Worm (Caenorhabditis elegans) whole organism, L4 larva: ENCODE measurements around the gene W09G12.10.

ENCODE experiments used
- D1046.2 ChIP-seq: fragments of 200-800 bp; sonication (Bioruptor generic); IDR thresholded peaks from 2 replicates; pipeline ENCODE4 v1.3.6; 2022; ENCODE audit warnings: missing genetic modification characterization, missing compliant biosample characterization
- aha-1 ChIP-seq: fragments of 150-350 bp; peaks from one replicate; lab custom pipeline; 2014; ENCODE audit warnings: missing biosample characterization, missing genetic modification characterization
- ama-1 ChIP-seq: fragments of 150-350 bp; optimal IDR thresholded peaks from 2 replicates; lab custom pipeline; 2014; ENCODE audit warnings: inconsistent platforms, mixed read lengths
- arid-1 ChIP-seq: fragments of 200-800 bp; sonication (Bioruptor generic); conservative IDR thresholded peaks from 2 replicates; pipeline ENCODE4 v1.3.6; 2022; ENCODE audit warnings: missing genetic modification reagents, missing genetic modification characterization, missing compliant biosample characterization
- ceh-28 ChIP-seq: fragments of 150-350 bp; optimal IDR thresholded peaks from 2 replicates; lab custom pipeline; 2014; ENCODE audit warnings: missing biosample characterization, missing genetic modification reagents, missing genetic modification characterization
- ceh-62 ChIP-seq: sonication (generic microtip); optimal IDR thresholded peaks from 2 replicates; lab custom pipeline; 2017; ENCODE audit warnings: missing biosample characterization, missing genetic modification characterization
- ces-1 ChIP-seq: fragments of 150-350 bp; sonication (generic microtip); optimal IDR thresholded peaks from 4 replicates; lab custom pipeline; 2014; ENCODE audit warnings: missing biosample characterization, missing genetic modification reagents, missing genetic modification characterization
- cey-2 ChIP-seq: sonication (generic microtip); optimal IDR thresholded peaks from 3 replicates; lab custom pipeline; 2017; ENCODE audit warnings: missing genetic modification characterization, mild to moderate bottlenecking, missing compliant biosample characterization, antibody characterized with exemption, borderline replicate concordance; ENCODE audit not compliant: insufficient read depth
- ctbp-1 ChIP-seq: fragments of 200-800 bp; sonication (Bioruptor generic); IDR thresholded peaks from 2 replicates; pipeline ENCODE4 v1.3.6; 2022; ENCODE audit warnings: missing genetic modification reagents, missing genetic modification characterization, missing compliant biosample characterization
- daf-16 ChIP-seq, 3 experiments: sonication (generic microtip); optimal IDR thresholded peaks; 2 replicates each; lab custom pipeline; 2016 to 2017; ENCODE audit warnings: missing genetic modification characterization in 3 of 3, missing genetic modification reagents in 3 of 3, mild to moderate bottlenecking in 2 of 3, missing compliant biosample characterization in 2 of 3, missing biosample characterization in 1 of 3, moderate library complexity in 1 of 3
- daf-19 ChIP-seq: fragments of 200-800 bp; sonication (Bioruptor generic); conservative IDR thresholded peaks from 2 replicates; pipeline ENCODE4 v1.3.6; 2022; ENCODE audit warnings: missing genetic modification characterization, missing compliant biosample characterization
- daf-8 ChIP-seq: fragments of 200-800 bp; sonication (Bioruptor generic); IDR thresholded peaks from 2 replicates; pipeline ENCODE4 v1.3.6; 2022; ENCODE audit warnings: missing genetic modification characterization, missing compliant biosample characterization
- dmd-6 ChIP-seq: fragments of 200-800 bp; sonication (Bioruptor generic); IDR thresholded peaks from 2 replicates; pipeline ENCODE4 v1.3.6; 2022; ENCODE audit warnings: missing genetic modification reagents, missing genetic modification characterization, missing compliant biosample characterization
- dpl-1 ChIP-seq: fragments of 150-350 bp; optimal IDR thresholded peaks from 2 replicates; lab custom pipeline; 2014; ENCODE audit warnings: missing biosample characterization, missing genetic modification reagents, missing genetic modification characterization
- dve-1 ChIP-seq: sonication (generic microtip); optimal IDR thresholded peaks from 2 replicates; lab custom pipeline; 2017; ENCODE audit warnings: antibody characterized with exemption, mild to moderate bottlenecking, missing genetic modification characterization, missing compliant biosample characterization; ENCODE audit not compliant: insufficient read depth
- fkh-10 ChIP-seq: fragments of 150-350 bp; optimal IDR thresholded peaks from 2 replicates; lab custom pipeline; 2014; ENCODE audit warnings: missing biosample characterization, missing genetic modification reagents, missing genetic modification characterization
- gei-8 ChIP-seq: fragments of 200-800 bp; sonication (Bioruptor generic); optimal IDR thresholded peaks from 2 replicates; lab custom pipeline; 2018; ENCODE audit warnings: mild to moderate bottlenecking, missing genetic modification characterization, missing compliant biosample characterization
- hif-1 ChIP-seq, 2 experiments: sonication (generic microtip); optimal IDR thresholded peaks; 2 replicates each; lab custom pipeline; 2016 to 2017; ENCODE audit warnings: missing compliant biosample characterization in 2 of 2, missing genetic modification characterization in 2 of 2, missing genetic modification reagents in 2 of 2, missing genotype in 2 of 2, mild to moderate bottlenecking in 1 of 2
- hlh-11 ChIP-seq: fragments of 200-800 bp; sonication (Bioruptor generic); optimal IDR thresholded peaks from 2 replicates; lab custom pipeline; 2018; ENCODE audit warnings: mild to moderate bottlenecking, missing genetic modification characterization, missing compliant biosample characterization
- hlh-30 ChIP-seq: sonication (generic microtip); optimal IDR thresholded peaks from 2 replicates; lab custom pipeline; 2017; ENCODE audit warnings: antibody characterized with exemption, mild to moderate bottlenecking, missing genetic modification characterization, missing compliant biosample characterization; ENCODE audit not compliant: insufficient read depth
- hmg-1.1 ChIP-seq: fragments of 200-800 bp; sonication (Bioruptor generic); IDR thresholded peaks from 2 replicates; pipeline ENCODE4 v1.3.6; 2022; ENCODE audit warnings: missing genetic modification reagents, missing genetic modification characterization, missing compliant biosample characterization
- lin-1 ChIP-seq: fragments of 200-800 bp; sonication (Bioruptor generic); IDR thresholded peaks from 2 replicates; pipeline ENCODE4 v1.3.6; 2022; ENCODE audit warnings: missing genetic modification reagents, missing genetic modification characterization, missing compliant biosample characterization
- madf-9 ChIP-seq: fragments of 200-800 bp; sonication (Bioruptor generic); conservative IDR thresholded peaks from 2 replicates; pipeline ENCODE4 v1.3.6; 2022; ENCODE audit warnings: missing genetic modification reagents, missing genetic modification characterization, missing compliant biosample characterization
- mdl-1 ChIP-seq, 2 experiments: fragments of 150-350 bp in 1 of 2; sonication (generic microtip) in 1 of 2; optimal IDR thresholded peaks; 2 replicates each; lab custom pipeline; 2014 to 2017; ENCODE audit warnings: missing biosample characterization in 2 of 2, missing genetic modification characterization in 2 of 2
- mdt-29 ChIP-seq: fragments of 200-800 bp; sonication (Bioruptor generic); IDR thresholded peaks from 2 replicates; pipeline ENCODE4 v1.3.6; 2022; ENCODE audit warnings: missing genetic modification reagents, missing genetic modification characterization, missing compliant biosample characterization
- mes-2 ChIP-seq: sonication (generic microtip); optimal IDR thresholded peaks from 2 replicates; lab custom pipeline; 2016; ENCODE audit warnings: missing genotype, mild to moderate bottlenecking, missing genetic modification characterization, missing compliant biosample characterization; ENCODE audit not compliant: poor library complexity, severe bottlenecking
- mxl-3 ChIP-seq: fragments of 200-800 bp; sonication (Bioruptor generic); optimal IDR thresholded peaks from 2 replicates; lab custom pipeline; 2018; ENCODE audit warnings: mild to moderate bottlenecking, missing genetic modification characterization, missing compliant biosample characterization
- nhr-25 ChIP-seq: sonication (generic microtip); optimal IDR thresholded peaks from 2 replicates; lab custom pipeline; 2017; ENCODE audit warnings: missing genetic modification characterization, mild to moderate bottlenecking, missing compliant biosample characterization, antibody characterized with exemption, moderate library complexity, borderline replicate concordance; ENCODE audit not compliant: insufficient read depth
- nhr-28 ChIP-seq: fragments of 150-350 bp; optimal IDR thresholded peaks from 2 replicates; lab custom pipeline; 2014; ENCODE audit warnings: missing biosample characterization, missing genetic modification characterization
- nhr-41 ChIP-seq: fragments of 200-800 bp; sonication (Bioruptor generic); IDR thresholded peaks from 2 replicates; pipeline ENCODE4 v1.3.6; 2022; ENCODE audit warnings: missing genetic modification reagents, missing genetic modification characterization, missing compliant biosample characterization
- nhr-6 ChIP-seq: fragments of 150-350 bp; optimal IDR thresholded peaks from 2 replicates; lab custom pipeline; 2014; ENCODE audit warnings: missing biosample characterization, missing genetic modification characterization
- pha-4 ChIP-seq, 2 experiments: fragments of 150-350 bp in 1 of 2; fragments of 200-800 bp in 1 of 2; sonication (Bioruptor generic) in 1 of 2; IDR thresholded peaks in 1 of 2; optimal IDR thresholded peaks in 1 of 2; 2 replicates each; pipeline versions ENCODE4 v1.3.6 to Lab custom; 2014 to 2022; ENCODE audit warnings: missing genetic modification characterization in 2 of 2, missing genetic modification reagents in 2 of 2, missing biosample characterization in 1 of 2, missing compliant biosample characterization in 1 of 2
- php-3 ChIP-seq: fragments of 200-800 bp; sonication (Bioruptor generic); IDR thresholded peaks from 2 replicates; pipeline ENCODE4 v1.3.6; 2022; ENCODE audit warnings: missing genetic modification reagents, missing genetic modification characterization, missing compliant biosample characterization
- snpc-4 ChIP-seq: fragments of 150-350 bp; optimal IDR thresholded peaks from 2 replicates; lab custom pipeline; 2014; ENCODE audit warnings: missing biosample characterization, missing genetic modification characterization
- spr-1 ChIP-seq: sonication (generic microtip); optimal IDR thresholded peaks from 2 replicates; lab custom pipeline; 2016; ENCODE audit warnings: mild to moderate bottlenecking, missing genetic modification characterization, missing compliant biosample characterization
- spr-3 ChIP-seq: fragments of 200-800 bp; sonication (Bioruptor generic); optimal IDR thresholded peaks from 2 replicates; lab custom pipeline; 2018; ENCODE audit warnings: mild to moderate bottlenecking, missing genetic modification characterization, missing compliant biosample characterization
- tag-97 ChIP-seq: fragments of 200-800 bp; sonication (Bioruptor generic); IDR thresholded peaks from 2 replicates; pipeline ENCODE4 v1.3.6; 2022; ENCODE audit warnings: missing genetic modification characterization, missing compliant biosample characterization
- unc-62 ChIP-seq, 3 experiments: fragments of 150-350 bp in 1 of 3; sonication (generic microtip); optimal IDR thresholded peaks in 2 of 3; peaks in 1 of 3; 1 replicate in 1 of 3; 2 replicates in 2 of 3; lab custom pipeline; 2014 to 2017; ENCODE audit warnings: missing biosample characterization in 3 of 3, missing genetic modification characterization in 3 of 3, missing genetic modification reagents in 3 of 3, missing genotype in 1 of 3
- ztf-7 ChIP-seq: fragments of 150-350 bp; optimal IDR thresholded peaks from 2 replicates; lab custom pipeline; 2014; ENCODE audit warnings: missing biosample characterization, missing genetic modification characterization

The W09G12.10 gene

DNA sequence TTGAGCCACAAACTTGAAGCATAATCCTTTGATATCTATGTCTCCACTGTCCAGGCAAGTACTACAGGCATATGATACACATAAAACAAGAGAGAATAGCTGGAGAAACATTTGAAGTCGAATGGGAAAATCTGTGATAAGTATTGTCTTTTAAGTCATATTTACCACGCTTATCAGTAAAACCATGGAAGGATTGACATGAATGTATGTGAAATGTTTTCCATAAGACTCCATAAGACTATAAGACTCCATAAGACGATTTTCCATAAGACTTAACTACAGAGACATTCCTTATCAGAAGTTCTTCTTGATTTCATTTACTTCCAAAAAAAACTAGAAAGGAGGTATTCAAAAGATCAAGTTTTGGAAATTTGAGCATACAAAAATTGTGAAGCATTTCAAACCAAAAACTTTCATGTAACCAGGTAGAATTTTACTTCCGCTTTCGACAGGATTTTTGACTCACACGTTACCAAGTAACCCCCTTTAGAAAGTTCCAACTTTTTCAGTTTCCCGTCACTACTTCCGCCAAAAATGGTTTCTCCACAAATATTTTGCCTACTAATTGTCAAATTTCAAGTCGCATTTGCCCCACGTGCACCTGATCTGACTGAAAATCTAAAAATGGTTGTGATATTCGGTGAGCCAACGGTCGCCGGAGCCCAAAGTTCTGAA lies 25.8 kb upstream of the W09G12.10 start, which contains the start of the genes clec-165 and F38A1.11:
Gene clec-165, minus strand, starts transcription at position 125 of the 675 bp plus-strand sequence.
Gene F38A1.11, plus strand, starts transcription at position 625 of the 675 bp plus-strand sequence.
- TF ChIP-seq ztf-7 (tag; lab: Kevin White, UChicago) (no peak), nhr-28 (tag; lab: Kevin White, UChicago) (peak; percentile 27), mdt-29 (GFP tag; lab: Robert Waterston, UW) (no peak), php-3 (GFP tag; lab: Robert Waterston, UW) (no peak), daf-16 (GFP tag; optimal IDR thresholded peaks at IDR 0.05; lab: Kevin White, UChicago) (no peak), daf-16 (tag; optimal IDR thresholded peaks at IDR 0.05; lab: Kevin White, UChicago) (peak; percentile 34), fkh-10 (GFP tag; lab: Kevin White, UChicago) (no peak), ceh-62 (no peak), mxl-3 (GFP tag; lab: Kevin White, UChicago) (no peak), gei-8 (GFP tag; lab: Kevin White, UChicago) (no peak), arid-1 (GFP tag; lab: Robert Waterston, UW) (no peak), aha-1 (peak; percentile 8), dmd-6 (GFP tag; lab: Robert Waterston, UW) (peak; percentile 51), nhr-25 (no peak), lin-1 (GFP tag; lab: Robert Waterston, UW) (no peak), tag-97 (GFP tag; lab: Robert Waterston, UW) (no peak), nhr-41 (GFP tag; lab: Robert Waterston, UW) (no peak)

DNA sequence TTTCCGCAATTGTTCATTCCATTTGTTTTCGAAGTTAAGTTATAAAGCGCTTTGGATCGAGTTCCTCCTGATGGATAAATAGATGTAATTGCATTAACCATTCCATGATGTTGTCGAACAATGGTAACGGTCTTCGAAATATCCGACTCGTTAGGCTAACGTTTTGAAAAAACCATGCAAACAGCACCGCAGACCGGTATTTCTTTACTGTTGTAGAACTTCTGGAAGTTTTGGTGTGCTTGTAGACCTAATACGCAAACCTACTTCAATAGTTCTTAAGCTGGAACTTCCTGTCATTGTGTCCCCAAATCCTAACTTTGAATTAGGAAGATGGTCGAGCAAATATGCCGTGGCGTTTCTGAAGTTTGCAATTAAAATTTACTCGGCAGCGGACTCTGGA lies 24.2 kb upstream of the W09G12.10 start, which contains the start of gene F38A1.9:
Gene F38A1.9, minus strand, starts transcription at position 101 of the 400 bp plus-strand sequence.
- TF ChIP-seq ceh-28 (tag; lab: Kevin White, UChicago) (no peak), spr-1 (no peak), D1046.2 (GFP tag; lab: Robert Waterston, UW) (no peak), hif-1 (tag; optimal IDR thresholded peaks at IDR 0.05; lab: Kevin White, UChicago) (no peak), madf-9 (no peak), daf-8 (no peak), ama-1 (lab: Kevin White, UChicago) (no peak)

DNA sequence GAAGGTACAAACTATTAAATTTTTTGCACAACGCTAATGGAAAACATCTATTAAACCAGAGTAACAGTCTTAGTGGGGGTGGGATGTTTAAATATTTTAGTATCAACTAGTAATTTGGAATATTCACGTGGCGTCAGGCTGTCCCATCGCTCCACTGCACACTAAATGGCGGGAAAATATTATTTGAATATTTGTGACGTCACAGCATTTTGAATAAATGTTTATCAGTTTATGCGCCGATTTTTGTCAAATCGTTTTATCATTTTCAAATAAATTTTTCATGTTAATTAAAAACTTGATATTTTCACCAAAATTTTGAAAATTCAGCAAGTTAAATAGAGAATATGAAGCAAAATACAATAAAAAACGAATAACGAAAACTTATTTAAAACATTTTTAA lies 22.2 kb upstream of the W09G12.10 start, which contains the start of gene F38A1.15:
Gene F38A1.15, minus strand, starts transcription at position 101 of the 400 bp plus-strand sequence.
- TF ChIP-seq nhr-25 (no peak), mdt-29 (GFP tag; lab: Robert Waterston, UW) (no peak), daf-16 (GFP tag; optimal IDR thresholded peaks at IDR 0.05; lab: Kevin White, UChicago) (no peak), daf-16 (tag; optimal IDR thresholded peaks at IDR 0.05; lab: Kevin White, UChicago) (no peak), unc-62 (GFP tag; optimal IDR thresholded peaks at IDR 0.05 in 1 of 2; lab: Kevin White, UChicago) (peak in 1 of 2 experiments; percentile 72), unc-62 (tag; optimal IDR thresholded peaks at IDR 0.05; lab: Kevin White, UChicago) (no peak), ces-1 (no peak), cey-2 (no peak), snpc-4 (no peak), pha-4 (GFP tag; IDR thresholded peaks at IDR 0.05; lab: Robert Waterston, UW) (no peak), pha-4 (tag; optimal IDR thresholded peaks at IDR 0.05; lab: Kevin White, UChicago) (no peak)

DNA sequence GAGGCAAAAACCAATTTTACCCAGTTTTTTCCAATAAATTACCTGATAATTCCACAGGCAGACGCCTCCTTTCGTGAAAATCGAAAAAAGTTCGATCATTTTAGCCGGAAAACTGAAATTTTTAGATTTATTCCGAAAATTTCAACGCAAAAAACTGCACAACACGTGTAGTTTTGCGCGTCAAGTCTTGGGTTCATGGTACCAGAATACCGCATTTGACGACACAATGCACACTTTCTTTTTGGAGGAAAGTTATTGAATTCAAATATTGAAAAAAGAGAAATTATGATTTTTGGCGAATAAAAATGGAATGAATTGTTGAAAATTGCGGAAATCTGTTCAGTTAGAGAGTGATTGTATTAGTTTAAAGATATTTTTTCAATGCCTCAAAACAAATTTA lies 18.6 kb upstream of the W09G12.10 start, which contains the start of gene F38A1.8:
Gene F38A1.8, minus strand, starts transcription at position 167 of the 400 bp plus-strand sequence.
- TF ChIP-seq gei-8 (GFP tag; lab: Kevin White, UChicago), result no peak
- TF ChIP-seq daf-16 (GFP tag; optimal IDR thresholded peaks at IDR 0.05; lab: Kevin White, UChicago), result no peak
- TF ChIP-seq daf-16 (tag; optimal IDR thresholded peaks at IDR 0.05; lab: Kevin White, UChicago), result peak; percentile 16
- peak; percentile 22 for TF ChIP-seq nhr-6 (tag; lab: Kevin White, UChicago)
- peak; percentile 74 for TF ChIP-seq mxl-3 (GFP tag; lab: Kevin White, UChicago)
- no peak for TF ChIP-seq spr-3 (GFP tag; lab: Kevin White, UChicago)
- peak in 1 of 2 experiments; percentile 74 for TF ChIP-seq mdl-1 (tag; optimal IDR thresholded peaks at IDR 0.05; lab: Kevin White, UChicago)
- peak; percentile 38 for TF ChIP-seq dve-1
- peak; percentile 80 for TF ChIP-seq hlh-30
- peak; percentile 74 for TF ChIP-seq mes-2 (tag; lab: Kevin White, UChicago)
- no peak for TF ChIP-seq ctbp-1 (GFP tag; lab: Robert Waterston, UW)
- peak; percentile 42 for TF ChIP-seq hlh-11 (tag; lab: Kevin White, UChicago)
- 0 out of 2 replicates have a peak, but pooled peaks have one; percentile 30 for TF ChIP-seq hmg-1.1
- peak; percentile 90 for TF ChIP-seq dpl-1 (GFP tag; lab: Kevin White, UChicago)
- TF ChIP-seq lin-1 (GFP tag; lab: Robert Waterston, UW), result no peak
- no peak for TF ChIP-seq daf-19 (GFP tag; lab: Robert Waterston, UW)
